Worm (Caenorhabditis elegans): ENCODE results near the gene F53F8.7.
A peak's percentile ranks its signal among the peaks of the same experiment; 100 is the strongest.

Gene F53F8.7

ce11 chrV:20698266-20698665 is at the start of gene F53F8.7:
Gene F53F8.7 (minus strand): TSS chrV:20698366.
- TF ChIP-seq skn-1 (tag; optimal IDR thresholded peaks at IDR 0.05) (no peak), nhr-129 (tag; optimal IDR thresholded peaks at IDR 0.05) (no peak), gmeb-1 (tag; optimal IDR thresholded peaks at IDR 0.05) (no peak), lin-39 (tag; optimal IDR thresholded peaks at IDR 0.05) (no peak), fos-1 (tag; optimal IDR thresholded peaks at IDR 0.05) (no peak), mbf-1 (tag; optimal IDR thresholded peaks at IDR 0.05) (no peak), egl-27 (tag; optimal IDR thresholded peaks at IDR 0.05) (no peak), sma-9 (GFP tag; optimal IDR thresholded peaks at IDR 0.05) (no peak), sma-9 (tag; optimal IDR thresholded peaks at IDR 0.05) (no peak), ceh-16 (tag; optimal IDR thresholded peaks at IDR 0.05) (no peak), zag-1 (tag; optimal IDR thresholded peaks at IDR 0.05) (no peak), R02D3.7 (tag; optimal IDR thresholded peaks at IDR 0.05) (no peak), snpc-4 (tag; optimal IDR thresholded peaks at IDR 0.05) (no peak)

DNA sequence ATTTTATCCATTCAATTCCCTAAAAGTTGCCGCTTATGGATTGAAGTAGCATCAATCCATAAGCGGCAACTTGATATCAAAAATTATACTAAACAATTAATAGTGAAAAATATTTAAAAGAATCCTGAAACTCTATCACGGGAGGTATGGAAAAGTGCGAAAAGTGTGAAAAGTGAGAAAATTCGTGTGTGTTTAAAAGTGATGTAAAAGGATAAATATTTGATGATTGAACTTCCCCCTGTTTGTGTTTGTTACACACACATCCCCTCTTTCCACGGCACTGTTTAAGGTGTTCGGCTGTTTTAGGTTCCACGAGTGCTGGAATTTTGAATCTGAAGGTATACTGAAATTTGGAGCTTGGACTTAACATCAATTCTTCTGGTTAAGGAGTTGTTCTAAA is 49.8 kb upstream of the F53F8.7 start:
- TF ChIP-seq elt-3 (tag; optimal IDR thresholded peaks at IDR 0.05) (no peak), egl-27 (tag; optimal IDR thresholded peaks at IDR 0.05) (no peak), nhr-77 (tag; optimal IDR thresholded peaks at IDR 0.05) (no peak), sem-4 (tag; optimal IDR thresholded peaks at IDR 0.05) (no peak), snpc-4 (tag; optimal IDR thresholded peaks at IDR 0.05) (no peak), mbf-1 (tag; optimal IDR thresholded peaks at IDR 0.05) (no peak), aly-2 (tag; optimal IDR thresholded peaks at IDR 0.05) (no peak), lin-13 (GFP tag; optimal IDR thresholded peaks at IDR 0.05) (no peak), R02D3.7 (tag; optimal IDR thresholded peaks at IDR 0.05) (no peak), nhr-21 (tag; optimal IDR thresholded peaks at IDR 0.05) (no peak), nhr-237 (tag; optimal IDR thresholded peaks at IDR 0.05) (no peak)

DNA sequence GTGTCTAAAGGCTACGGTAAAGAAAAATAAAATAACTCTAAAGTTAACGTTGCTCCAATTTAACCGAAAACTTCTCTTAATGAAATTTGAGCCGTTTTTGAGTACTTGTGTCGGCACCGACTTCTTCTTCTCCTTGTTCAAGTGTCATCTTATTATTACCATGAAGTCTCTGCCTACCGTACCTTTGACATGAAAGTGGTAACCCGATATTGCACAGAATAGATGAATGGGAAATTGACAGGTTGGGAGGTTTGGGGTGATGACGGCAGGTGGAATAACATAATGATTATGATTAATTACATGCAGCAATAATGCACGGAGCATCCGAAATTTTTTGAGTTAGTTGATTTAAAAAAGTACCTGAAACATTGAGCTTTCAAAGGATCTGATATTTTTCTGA is 48.6 kb upstream of the F53F8.7 start:
- TF ChIP-seq elt-1 (tag; optimal IDR thresholded peaks at IDR 0.05), result no peak
- TF ChIP-seq nhr-25 (tag; optimal IDR thresholded peaks at IDR 0.05), result no peak
- peak; percentile 41 for TF ChIP-seq F13H6.1 (tag; optimal IDR thresholded peaks at IDR 0.05)

DNA sequence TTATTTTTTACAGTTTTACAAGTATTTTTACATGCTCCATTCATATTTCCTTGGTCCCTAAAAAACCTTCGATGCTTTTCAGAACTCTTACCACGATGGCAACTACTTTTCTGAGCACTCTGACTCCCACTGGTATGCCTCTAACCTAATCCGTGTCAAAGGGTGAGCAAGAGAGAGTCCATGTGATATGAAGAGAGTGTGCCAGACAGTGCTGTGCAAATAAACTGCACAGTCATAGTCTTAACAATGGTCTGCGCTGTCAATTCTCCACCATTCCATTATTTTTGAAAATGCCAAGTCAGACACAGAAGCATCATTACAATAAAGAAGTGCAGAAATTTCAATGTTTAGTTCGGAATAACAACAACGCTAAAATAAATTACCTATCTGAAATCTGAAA is 47.1 kb upstream of the F53F8.7 start:
- TF ChIP-seq ceh-82 (tag; optimal IDR thresholded peaks at IDR 0.05) (no peak), Y55F3AM.14 (GFP tag; optimal IDR thresholded peaks at IDR 0.05) (no peak), elt-3 (tag; optimal IDR thresholded peaks at IDR 0.05) (no peak), nhr-12 (tag; optimal IDR thresholded peaks at IDR 0.05) (no peak), ztf-1 (GFP tag; conservative IDR thresholded peaks at IDR 0.05) (no peak), dmd-4 (tag; optimal IDR thresholded peaks at IDR 0.05) (no peak), F13H6.1 (tag; optimal IDR thresholded peaks at IDR 0.05) (peak; percentile 26), egl-27 (tag; optimal IDR thresholded peaks at IDR 0.05) (no peak)

DNA sequence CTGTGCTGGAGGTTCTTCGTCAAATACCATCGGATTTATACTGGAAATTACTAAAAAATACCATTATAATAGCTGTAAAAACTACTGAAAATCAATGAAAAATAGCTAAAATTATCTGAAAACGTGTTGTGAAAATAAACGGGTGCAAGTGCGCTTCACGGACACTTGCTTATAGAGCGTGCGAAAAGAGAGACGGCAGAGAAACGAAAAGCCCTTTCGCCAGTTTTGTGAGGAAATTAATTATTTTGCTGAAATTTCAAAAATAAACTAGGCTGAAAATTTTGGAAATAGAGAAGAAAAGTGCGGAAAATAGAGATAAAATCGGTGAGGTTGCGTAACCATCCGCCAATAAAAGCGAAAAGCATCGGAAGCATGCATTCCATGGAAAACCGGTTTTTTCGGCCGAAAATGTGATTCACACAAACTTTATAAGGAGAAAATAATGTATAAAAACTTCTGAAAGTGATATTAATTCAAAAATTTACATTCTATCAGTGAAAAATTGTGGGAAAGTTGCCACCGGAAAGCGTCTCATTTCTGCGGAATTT is 46.2 kb upstream of the F53F8.7 start, which contains the start of gene dnj-25:
Gene dnj-25 (minus strand): TSS at position 57 of the 548 bp plus-strand sequence.
- TF ChIP-seq ztf-1 (GFP tag; conservative IDR thresholded peaks at IDR 0.05) (no peak), nhr-25 (tag; optimal IDR thresholded peaks at IDR 0.05) (no peak), gmeb-1 (tag; optimal IDR thresholded peaks at IDR 0.05) (no peak), ceh-16 (tag; optimal IDR thresholded peaks at IDR 0.05) (no peak), mab-5 (tag; optimal IDR thresholded peaks at IDR 0.05) (no peak), zag-1 (tag; optimal IDR thresholded peaks at IDR 0.05) (no peak), skn-1 (tag; optimal IDR thresholded peaks at IDR 0.05) (no peak), unc-39 (tag; optimal IDR thresholded peaks at IDR 0.05) (no peak), lin-13 (GFP tag; optimal IDR thresholded peaks at IDR 0.05) (peak; percentile 30), nhr-129 (tag; optimal IDR thresholded peaks at IDR 0.05) (peak; percentile 10), elt-1 (tag; optimal IDR thresholded peaks at IDR 0.05) (no peak), alr-1 (tag; optimal IDR thresholded peaks at IDR 0.05) (no peak), sma-3 (GFP tag; optimal IDR thresholded peaks at IDR 0.05) (no peak), unc-55 (GFP tag; optimal IDR thresholded peaks at IDR 0.05) (peak; percentile 54), nhr-6 (tag; optimal IDR thresholded peaks at IDR 0.05) (no peak), snpc-4 (tag; optimal IDR thresholded peaks at IDR 0.05) (no peak), egl-27 (tag; optimal IDR thresholded peaks at IDR 0.05) (no peak), unc-62 (GFP tag; optimal IDR thresholded peaks at IDR 0.05) (no peak), lsy-2 (tag; optimal IDR thresholded peaks at IDR 0.05) (peak in 1 of 2 experiments; percentile 47), ztf-4 (tag; optimal IDR thresholded peaks at IDR 0.05) (no peak), C34F6.9 (tag; optimal IDR thresholded peaks at IDR 0.05) (peak; percentile 46), dmd-4 (tag; optimal IDR thresholded peaks at IDR 0.05) (no peak), ztf-11 (tag; optimal IDR thresholded peaks at IDR 0.05) (no peak)
